Worm (Caenorhabditis elegans) whole organism, L1 larva: ENCODE measurements around the gene str-102.

Source experiments
- ceh-8 ChIP-seq: fragments of 200-800 bp; sonication (Bioruptor generic); optimal IDR thresholded peaks from 2 replicates; lab custom pipeline; 2018; ENCODE audit warnings: mild to moderate bottlenecking, missing genetic modification characterization, moderate library complexity, missing compliant biosample characterization
- grh-1 ChIP-seq: fragments of 200-800 bp; sonication (Bioruptor generic); IDR thresholded peaks from 2 replicates; pipeline ENCODE4 v1.3.6; 2022; ENCODE audit warnings: missing genetic modification reagents, missing genetic modification characterization, missing compliant biosample characterization
- zag-1 ChIP-seq: fragments of 150-350 bp; optimal IDR thresholded peaks from 2 replicates; lab custom pipeline; 2014; ENCODE audit warnings: missing biosample characterization, missing genetic modification characterization
- ztf-11 ChIP-seq, 2 experiments: sonication (generic microtip); optimal IDR thresholded peaks; 2 replicates each; lab custom pipeline; 2016 to 2017; ENCODE audit warnings: missing genetic modification characterization in 2 of 2, missing biosample characterization in 1 of 2, missing compliant biosample characterization in 1 of 2

DNA sequence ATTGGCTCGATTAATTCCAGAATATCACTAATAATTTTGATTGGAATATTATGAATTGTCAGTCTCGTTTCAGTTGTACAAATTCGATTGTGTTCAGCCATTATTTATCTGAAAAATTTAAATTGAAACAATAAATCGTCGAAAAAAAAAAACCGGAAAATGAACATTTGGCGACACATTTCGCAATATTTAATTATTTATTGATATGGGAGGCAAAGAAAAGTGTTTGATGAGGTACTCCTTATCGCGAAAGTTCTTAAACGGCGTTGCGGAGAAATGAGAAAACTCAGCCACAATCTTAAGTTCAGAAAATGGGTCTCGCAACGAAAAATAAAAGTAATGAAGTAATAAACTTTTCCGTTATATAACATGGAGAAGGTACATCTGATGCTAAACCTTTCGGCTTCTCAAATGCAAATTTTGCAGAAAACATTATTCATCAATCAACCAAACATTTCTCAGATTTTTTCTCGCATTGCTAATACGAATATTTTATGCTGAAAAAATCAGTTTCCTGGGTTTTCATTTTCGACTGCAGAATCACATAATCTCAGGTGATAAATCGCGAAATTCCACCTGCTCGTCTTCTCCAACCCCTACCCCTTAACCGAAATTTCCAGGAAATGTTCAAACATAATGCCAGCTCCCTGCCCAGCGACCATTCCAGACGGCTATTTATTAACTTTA is 15.0 kb downstream of the str-102 start, which contains the start of the genes T06E6.15 and sri-7:
- no peak for TF ChIP-seq grh-1 (GFP tag; lab: Robert Waterston, UW)
- TF ChIP-seq ceh-8 (GFP tag; lab: Kevin White, UChicago) = no peak
- TF ChIP-seq zag-1 (tag; lab: Kevin White, UChicago) = no peak
- TF ChIP-seq ztf-11 (tag; optimal IDR thresholded peaks at IDR 0.05; lab: Kevin White, UChicago) = no peak
